Worm (Caenorhabditis elegans) whole organism, L1 larva: ENCODE measurements around the gene F09E5.16.

Experiments
- C04F5.9 ChIP-seq: sonication (generic microtip); optimal IDR thresholded peaks from 2 replicates; lab custom pipeline; 2016; ENCODE audit warnings: missing genetic modification characterization, missing compliant biosample characterization
- C16A3.4 ChIP-seq: fragments of 150-350 bp; optimal IDR thresholded peaks from 2 replicates; lab custom pipeline; 2014; ENCODE audit warnings: missing biosample characterization, missing genetic modification characterization
- F16B12.6 ChIP-seq: fragments of 150-350 bp; optimal IDR thresholded peaks from 2 replicates; lab custom pipeline; 2014; ENCODE audit warnings: missing biosample characterization, missing genetic modification characterization
- Y116A8C.19 ChIP-seq: sonication (generic microtip); optimal IDR thresholded peaks from 2 replicates; lab custom pipeline; 2016; ENCODE audit warnings: missing compliant biosample characterization, missing genetic modification characterization, borderline replicate concordance
- aly-2 ChIP-seq: fragments of 150-350 bp; optimal IDR thresholded peaks from 2 replicates; lab custom pipeline; 2014; ENCODE audit warnings: missing biosample characterization, missing genetic modification characterization
- ama-1 ChIP-seq: fragments of 150-350 bp; optimal IDR thresholded peaks from 2 replicates; lab custom pipeline; 2014
- blmp-1 ChIP-seq: fragments of 150-350 bp; optimal IDR thresholded peaks from 2 replicates; lab custom pipeline; 2014; ENCODE audit warnings: missing biosample characterization, missing genetic modification characterization
- ceh-63 ChIP-seq: fragments of 200-800 bp; sonication (Bioruptor generic); optimal IDR thresholded peaks from 2 replicates; lab custom pipeline; 2018; ENCODE audit warnings: mild to moderate bottlenecking, missing genetic modification characterization, missing compliant biosample characterization
- ceh-8 ChIP-seq: fragments of 200-800 bp; sonication (Bioruptor generic); optimal IDR thresholded peaks from 2 replicates; lab custom pipeline; 2018; ENCODE audit warnings: mild to moderate bottlenecking, missing genetic modification characterization, moderate library complexity, missing compliant biosample characterization
- ceh-90 ChIP-seq: sonication (generic microtip); optimal IDR thresholded peaks from 2 replicates; lab custom pipeline; 2016; ENCODE audit warnings: missing genetic modification characterization, missing compliant biosample characterization
- dpl-1 ChIP-seq, 3 experiments: fragments of 150-350 bp in 2 of 3; sonication (generic microtip) in 1 of 3; optimal IDR thresholded peaks; 2 replicates each; lab custom pipeline; 2014 to 2017; ENCODE audit warnings: missing biosample characterization in 3 of 3, missing genetic modification characterization in 3 of 3, missing genetic modification reagents in 3 of 3
- efl-3 ChIP-seq: fragments of 200-800 bp; sonication (Bioruptor generic); optimal IDR thresholded peaks from 2 replicates; lab custom pipeline; 2018; ENCODE audit warnings: mild to moderate bottlenecking, missing genetic modification characterization, missing compliant biosample characterization
- egl-13 ChIP-seq: sonication (generic microtip); optimal IDR thresholded peaks from 2 replicates; lab custom pipeline; 2016; ENCODE audit warnings: missing genotype, missing genetic modification reagents, missing genetic modification characterization, missing compliant biosample characterization
- elt-2 ChIP-seq: sonication (generic microtip); optimal IDR thresholded peaks from 2 replicates; lab custom pipeline; 2016; ENCODE audit warnings: missing genetic modification characterization, mild to moderate bottlenecking, inconsistent platforms, missing compliant biosample characterization, missing genetic modification reagents
- fkh-10 ChIP-seq: sonication (generic microtip); optimal IDR thresholded peaks from 2 replicates; lab custom pipeline; 2017; ENCODE audit warnings: missing biosample characterization, missing genetic modification reagents, missing genetic modification characterization
- fkh-8 ChIP-seq: sonication (generic microtip); optimal IDR thresholded peaks from 2 replicates; lab custom pipeline; 2016; ENCODE audit warnings: mild to moderate bottlenecking, missing genetic modification characterization, missing compliant biosample characterization
- fos-1 ChIP-seq: fragments of 150-350 bp; optimal IDR thresholded peaks from 2 replicates; lab custom pipeline; 2014; ENCODE audit warnings: missing biosample characterization, missing genetic modification characterization
- grh-1 ChIP-seq: fragments of 200-800 bp; sonication (Bioruptor generic); IDR thresholded peaks from 2 replicates; pipeline ENCODE4 v1.3.6; 2022; ENCODE audit warnings: missing genetic modification reagents, missing genetic modification characterization, missing compliant biosample characterization
- hlh-17 ChIP-seq: fragments of 200-800 bp; sonication (Bioruptor generic); optimal IDR thresholded peaks from 2 replicates; lab custom pipeline; 2018; ENCODE audit warnings: missing genetic modification characterization, mild to moderate bottlenecking, missing compliant biosample characterization, moderate library complexity, borderline replicate concordance
- hlh-4 ChIP-seq: sonication (generic microtip); optimal IDR thresholded peaks from 2 replicates; lab custom pipeline; 2016; ENCODE audit warnings: mild to moderate bottlenecking, missing genetic modification characterization, missing compliant biosample characterization
- jun-1 ChIP-seq: fragments of 150-350 bp; optimal IDR thresholded peaks from 2 replicates; lab custom pipeline; 2014; ENCODE audit warnings: missing biosample characterization, missing genetic modification reagents, missing genetic modification characterization
- lin-13 ChIP-seq: fragments of 150-350 bp; optimal IDR thresholded peaks from 2 replicates; lab custom pipeline; 2014; ENCODE audit warnings: missing biosample characterization, missing genetic modification reagents, missing genetic modification characterization
- lin-14 ChIP-seq: fragments of 200-800 bp; sonication (Bioruptor generic); optimal IDR thresholded peaks from 2 replicates; lab custom pipeline; 2018; ENCODE audit warnings: mild to moderate bottlenecking, missing genetic modification characterization, moderate library complexity, missing compliant biosample characterization
- lin-15B ChIP-seq: fragments of 150-350 bp; sonication (generic microtip); optimal IDR thresholded peaks from 3 replicates; lab custom pipeline; 2014; ENCODE audit warnings: missing biosample characterization, missing genetic modification characterization
- lin-35 ChIP-seq, 2 experiments: fragments of 150-350 bp; optimal IDR thresholded peaks; 2 replicates each; lab custom pipeline; 2014; ENCODE audit warnings: missing biosample characterization in 2 of 2, missing genetic modification characterization in 2 of 2, missing genetic modification reagents in 2 of 2
- lin-39 ChIP-seq: fragments of 150-350 bp; optimal IDR thresholded peaks from 2 replicates; lab custom pipeline; 2014; ENCODE audit warnings: missing biosample characterization, missing genetic modification reagents, missing genetic modification characterization
- mab-9 ChIP-seq: fragments of 200-800 bp; sonication (Bioruptor generic); IDR thresholded peaks from 2 replicates; pipeline ENCODE4 v1.3.6; 2022; ENCODE audit warnings: missing genetic modification reagents, missing genetic modification characterization, missing compliant biosample characterization
- mdl-1 ChIP-seq, 2 experiments: fragments of 150-350 bp; optimal IDR thresholded peaks; 2 replicates each; lab custom pipeline; 2014 to 2017; ENCODE audit warnings: missing biosample characterization in 2 of 2, missing genetic modification characterization in 2 of 2, inconsistent platforms in 1 of 2
- mef-2 ChIP-seq: fragments of 150-350 bp; optimal IDR thresholded peaks from 2 replicates; lab custom pipeline; 2014; ENCODE audit warnings: missing biosample characterization, missing genetic modification characterization
- mep-1 ChIP-seq: fragments of 150-350 bp; optimal IDR thresholded peaks from 2 replicates; lab custom pipeline; 2014; ENCODE audit warnings: missing biosample characterization, missing genetic modification characterization
- nhr-12 ChIP-seq: sonication (generic microtip); optimal IDR thresholded peaks from 2 replicates; lab custom pipeline; 2017; ENCODE audit warnings: missing biosample characterization, missing genetic modification characterization
- nhr-20 ChIP-seq: sonication (generic microtip); optimal IDR thresholded peaks from 2 replicates; lab custom pipeline; 2016; ENCODE audit warnings: mild to moderate bottlenecking, missing genetic modification characterization, missing compliant biosample characterization
- nhr-237 ChIP-seq: fragments of 150-350 bp; optimal IDR thresholded peaks from 2 replicates; lab custom pipeline; 2014; ENCODE audit warnings: missing biosample characterization, missing genetic modification characterization
- nhr-28 ChIP-seq: fragments of 150-350 bp; optimal IDR thresholded peaks from 2 replicates; lab custom pipeline; 2014; ENCODE audit warnings: missing biosample characterization, missing genetic modification characterization
- nhr-71 ChIP-seq: sonication (generic microtip); optimal IDR thresholded peaks from 2 replicates; lab custom pipeline; 2016; ENCODE audit warnings: mild to moderate bottlenecking, missing genetic modification characterization, moderate library complexity, missing compliant biosample characterization
- nhr-85 ChIP-seq: sonication (generic microtip); peaks from one replicate; lab custom pipeline; 2016; ENCODE audit warnings: missing genetic modification characterization, inconsistent platforms, missing compliant biosample characterization
- pag-3 ChIP-seq: sonication (generic microtip); optimal IDR thresholded peaks from 2 replicates; lab custom pipeline; 2017; ENCODE audit warnings: missing genetic modification characterization, mild to moderate bottlenecking, missing compliant biosample characterization, antibody characterized with exemption, borderline replicate concordance; ENCODE audit not compliant: insufficient read depth
- pax-3 ChIP-seq: fragments of 200-800 bp; sonication (Bioruptor generic); optimal IDR thresholded peaks from 2 replicates; lab custom pipeline; 2018; ENCODE audit warnings: mild to moderate bottlenecking, missing genetic modification characterization, moderate library complexity, missing compliant biosample characterization
- rnt-1 ChIP-seq: sonication (generic microtip); optimal IDR thresholded peaks from 2 replicates; lab custom pipeline; 2016; ENCODE audit warnings: mild to moderate bottlenecking, missing genetic modification characterization, moderate library complexity, missing compliant biosample characterization
- skn-1 ChIP-seq: fragments of 150-350 bp; optimal IDR thresholded peaks from 2 replicates; lab custom pipeline; 2014; ENCODE audit warnings: missing biosample characterization, missing genetic modification characterization
- snpc-4 ChIP-seq: fragments of 150-350 bp; optimal IDR thresholded peaks from 2 replicates; lab custom pipeline; 2014; ENCODE audit warnings: missing biosample characterization, missing genetic modification characterization
- sox-4 ChIP-seq: sonication (generic microtip); optimal IDR thresholded peaks from 2 replicates; lab custom pipeline; 2016; ENCODE audit warnings: missing genetic modification characterization, missing compliant biosample characterization
- sptf-1 ChIP-seq: fragments of 150-350 bp; optimal IDR thresholded peaks from 2 replicates; lab custom pipeline; 2014; ENCODE audit warnings: missing biosample characterization, missing genetic modification characterization
- unc-130 ChIP-seq: fragments of 150-350 bp; optimal IDR thresholded peaks from 2 replicates; lab custom pipeline; 2017; ENCODE audit warnings: missing biosample characterization, missing genetic modification characterization, inconsistent platforms
- unc-30 ChIP-seq: sonication (generic microtip); optimal IDR thresholded peaks from 2 replicates; lab custom pipeline; 2017; ENCODE audit warnings: missing biosample characterization, missing genetic modification characterization
- unc-62 ChIP-seq: fragments of 150-350 bp; optimal IDR thresholded peaks from 2 replicates; lab custom pipeline; 2014; ENCODE audit warnings: missing biosample characterization, missing genetic modification reagents, missing genetic modification characterization
- unc-86 ChIP-seq: sonication (generic microtip); optimal IDR thresholded peaks from 2 replicates; lab custom pipeline; 2016; ENCODE audit warnings: missing genetic modification characterization, missing compliant biosample characterization
- unc-98 ChIP-seq: fragments of 200-800 bp; sonication (Bioruptor generic); IDR thresholded peaks from 2 replicates; pipeline ENCODE4 v1.3.6; 2022; ENCODE audit warnings: missing genetic modification characterization, missing compliant biosample characterization
- vab-15 ChIP-seq: sonication (generic microtip); optimal IDR thresholded peaks from 2 replicates; lab custom pipeline; 2017; ENCODE audit warnings: missing genotype, mild to moderate bottlenecking, missing genetic modification characterization, missing compliant biosample characterization
- xbp-1 ChIP-seq: sonication (generic microtip); optimal IDR thresholded peaks from 2 replicates; lab custom pipeline; 2016; ENCODE audit warnings: missing genetic modification characterization, missing compliant biosample characterization
- zag-1 ChIP-seq: fragments of 150-350 bp; optimal IDR thresholded peaks from 2 replicates; lab custom pipeline; 2014; ENCODE audit warnings: missing biosample characterization, missing genetic modification characterization
- zip-4 ChIP-seq: fragments of 200-800 bp; sonication (Bioruptor generic); optimal IDR thresholded peaks from 2 replicates; lab custom pipeline; 2018; ENCODE audit warnings: mild to moderate bottlenecking, missing genetic modification characterization, moderate library complexity, missing compliant biosample characterization
- ztf-4 ChIP-seq: fragments of 150-350 bp; optimal IDR thresholded peaks from 2 replicates; lab custom pipeline; 2014; ENCODE audit warnings: missing biosample characterization, missing genetic modification characterization

F09E5.16 gene

ce11 chrII:5321718-5322286 is 43.7 kb downstream of the F09E5.16 start:
- TF ChIP-seq sox-4 (no peak), hlh-17 (GFP tag; lab: Kevin White, UChicago) (no peak), efl-3 (GFP tag; lab: Kevin White, UChicago) (no peak), mep-1 (no peak), mdl-1 (tag; optimal IDR thresholded peaks at IDR 0.05; lab: Kevin White, UChicago) (peak in 1 of 2 experiments; percentile 26), grh-1 (peak; percentile 90), sptf-1 (tag; lab: Kevin White, UChicago) (no peak), unc-130 (tag; lab: Kevin White, UChicago) (no peak), nhr-20 (tag; lab: Kevin White, UChicago) (peak; percentile 86), jun-1 (tag; lab: Kevin White, UChicago) (peak; percentile 26), hlh-4 (tag; lab: Kevin White, UChicago) (no peak), fkh-10 (GFP tag; lab: Kevin White, UChicago) (no peak), nhr-85 (tag; lab: Kevin White, UChicago) (peak; percentile 100), nhr-71 (tag; lab: Kevin White, UChicago) (peak; percentile 83), zip-4 (GFP tag; lab: Kevin White, UChicago) (peak; percentile 41), nhr-237 (tag; lab: Kevin White, UChicago) (peak; percentile 20), C04F5.9 (tag; lab: Kevin White, UChicago) (no peak), lin-35 (GFP tag; optimal IDR thresholded peaks at IDR 0.05; lab: Kevin White, UChicago) (peak; percentile 51 to 52), zag-1 (tag; lab: Kevin White, UChicago) (no peak), unc-62 (no peak), nhr-12 (tag; lab: Kevin White, UChicago) (no peak), ceh-90 (tag; lab: Kevin White, UChicago) (no peak), mab-9 (GFP tag; lab: Robert Waterston, UW) (no peak), ceh-63 (GFP tag; lab: Kevin White, UChicago) (no peak), F16B12.6 (tag; lab: Kevin White, UChicago) (no peak), lin-14 (peak; percentile 88), rnt-1 (peak; percentile 2), blmp-1 (tag; lab: Kevin White, UChicago) (peak; percentile 50), pag-3 (no peak), ztf-4 (tag; lab: Kevin White, UChicago) (peak; percentile 33), lin-15B (tag; lab: Kevin White, UChicago) (no peak), elt-2 (tag; lab: Kevin White, UChicago) (peak; percentile 87), xbp-1 (tag; lab: Kevin White, UChicago) (peak; percentile 40), dpl-1 (GFP tag; optimal IDR thresholded peaks at IDR 0.05; lab: Kevin White, UChicago) (peak in 2 of 3 experiments; percentile 8 to 15), unc-30 (no peak), ama-1 (lab: Kevin White, UChicago) (no peak), lin-13 (peak; percentile 14), ceh-8 (peak; percentile 60), fkh-8 (tag; lab: Kevin White, UChicago) (no peak), unc-98 (GFP tag; lab: Robert Waterston, UW) (no peak), egl-13 (tag; lab: Kevin White, UChicago) (no peak), nhr-28 (tag; lab: Kevin White, UChicago) (no peak), C16A3.4 (tag; lab: Kevin White, UChicago) (no peak), unc-86 (tag; lab: Kevin White, UChicago) (no peak), vab-15 (peak; percentile 4), mef-2 (tag; lab: Kevin White, UChicago) (no peak), Y116A8C.19 (tag; lab: Kevin White, UChicago) (no peak), skn-1 (tag; lab: Kevin White, UChicago) (peak; percentile 39), pax-3 (tag; lab: Kevin White, UChicago) (peak; percentile 36), lin-39 (tag; lab: Kevin White, UChicago) (no peak), aly-2 (tag; lab: Kevin White, UChicago) (no peak), snpc-4 (peak; percentile 1), fos-1 (tag; lab: Kevin White, UChicago) (no peak)
